Worm (Caenorhabditis elegans) whole organism, late embryonic: ENCODE data around the gene scl-11.

Source experiments
- F13H6.1 ChIP-seq: sonication (generic microtip); optimal IDR thresholded peaks from 2 replicates; lab custom pipeline; 2016; ENCODE audit warnings: missing genetic modification characterization, missing compliant biosample characterization
- ceh-18 ChIP-seq: sonication (generic microtip); optimal IDR thresholded peaks from 2 replicates; lab custom pipeline; 2016; ENCODE audit warnings: missing genetic modification characterization, missing compliant biosample characterization

DNA sequence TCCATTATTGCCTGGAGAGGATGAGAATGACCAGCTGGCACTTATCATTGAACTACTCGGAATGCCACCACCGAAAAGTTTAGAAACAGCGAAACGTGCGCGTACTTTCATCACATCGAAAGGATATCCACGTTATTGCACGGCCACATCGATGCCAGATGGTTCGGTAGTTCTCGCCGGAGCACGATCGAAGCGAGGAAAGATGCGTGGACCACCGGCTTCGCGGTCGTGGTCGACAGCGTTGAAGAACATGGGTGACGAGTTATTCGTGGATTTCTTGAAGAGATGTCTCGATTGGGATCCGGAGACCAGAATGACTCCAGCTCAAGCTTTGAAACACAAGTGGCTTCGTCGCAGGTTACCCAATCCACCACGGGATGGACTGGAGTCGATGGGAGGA, 17.7 kb upstream of the scl-11 start:
- no peak for TF ChIP-seq ceh-18 (tag; lab: Kevin White, UChicago)
- TF ChIP-seq F13H6.1, result no peak
